Worm (Caenorhabditis elegans): ENCODE data around the gene fat-1.

Gene fat-1

DNA sequence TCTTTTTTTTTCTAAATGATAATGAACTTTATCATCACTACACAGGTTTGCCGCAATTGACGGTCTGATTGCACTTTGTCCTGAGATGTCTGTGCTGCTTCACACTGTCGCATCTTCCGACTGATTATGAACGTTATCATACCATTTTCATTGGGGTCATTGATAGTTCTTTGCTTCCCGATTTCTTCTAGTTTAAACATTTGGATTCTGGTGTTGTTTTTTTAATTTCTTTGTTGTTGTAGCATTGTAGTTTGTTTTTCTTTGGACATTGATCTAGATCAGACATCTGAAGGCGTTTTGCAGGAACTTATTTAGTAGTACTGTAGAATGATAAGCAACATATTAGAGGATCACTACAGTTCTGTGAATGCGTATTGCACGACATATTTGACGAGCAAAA, 3.3 kb downstream of the fat-1 start (continued):
- TF ChIP-seq ceh-32 (tag; optimal IDR thresholded peaks at IDR 0.05; ENCODE audit: poor library complexity): no peak
- TF ChIP-seq nhr-48 (tag; optimal IDR thresholded peaks at IDR 0.05): peak; percentile 92
- no peak for TF ChIP-seq dpl-1 (GFP tag; optimal IDR thresholded peaks at IDR 0.05)
- no peak for TF ChIP-seq nhr-237 (tag; optimal IDR thresholded peaks at IDR 0.05)
- TF ChIP-seq dmd-6 (GFP tag; IDR thresholded peaks at IDR 0.05): peak; percentile 87
- no peak for TF ChIP-seq zag-1 (tag; optimal IDR thresholded peaks at IDR 0.05)
- peak; percentile 1 for TF ChIP-seq spr-1 (tag; optimal IDR thresholded peaks at IDR 0.05)
- no peak for TF ChIP-seq dmd-8 (GFP tag; IDR thresholded peaks at IDR 0.05)
- peak; percentile 43; the same call in 1 of the 2 replicates for TF ChIP-seq ceh-20 (GFP tag; IDR thresholded peaks at IDR 0.05)
- TF ChIP-seq arid-1 (GFP tag; conservative IDR thresholded peaks at IDR 0.05): 0 out of 2 replicates have a peak, but pooled peaks have one; percentile 50
- TF ChIP-seq nhr-102 (tag; optimal IDR thresholded peaks at IDR 0.05): peak; percentile 67
- TF ChIP-seq mdl-1 (tag; optimal IDR thresholded peaks at IDR 0.05): peak in 1 of 2 experiments; percentile 61
- TF ChIP-seq php-3 (GFP tag; IDR thresholded peaks at IDR 0.05): peak; percentile 81; the same call in 1 of the 2 replicates
- no peak for TF ChIP-seq saeg-2 (GFP tag; IDR thresholded peaks at IDR 0.05)
- peak; percentile 98 for TF ChIP-seq dve-1 (tag; optimal IDR thresholded peaks at IDR 0.05; ENCODE audit: insufficient read depth)
- no peak for TF ChIP-seq F10B5.3 (tag; optimal IDR thresholded peaks at IDR 0.05)
- TF ChIP-seq lin-39 (tag; optimal IDR thresholded peaks at IDR 0.05): no peak
- no peak for TF ChIP-seq snpc-1.2 (GFP tag; IDR thresholded peaks at IDR 0.05)
- TF ChIP-seq vab-7 (GFP tag; IDR thresholded peaks at IDR 0.05): no peak
- TF ChIP-seq lim-7 (GFP tag; IDR thresholded peaks at IDR 0.05): no peak
- TF ChIP-seq dmd-9 (GFP tag; IDR thresholded peaks at IDR 0.05): no peak
- no peak for TF ChIP-seq fos-1 (tag; optimal IDR thresholded peaks at IDR 0.05)
- 0 out of 2 replicates have a peak, but pooled peaks have one; percentile 14 for TF ChIP-seq nhr-41 (GFP tag; IDR thresholded peaks at IDR 0.05)
- no peak for TF ChIP-seq spr-3 (GFP tag; optimal IDR thresholded peaks at IDR 0.05)
- TF ChIP-seq attf-4 (tag; optimal IDR thresholded peaks at IDR 0.05): no peak
- TF ChIP-seq T20F7.1 (GFP tag; optimal IDR thresholded peaks at IDR 0.05): peak; percentile 83
- TF ChIP-seq snpc-4 (tag; optimal IDR thresholded peaks at IDR 0.05): no peak
- no peak for TF ChIP-seq mxl-2 (GFP tag; conservative IDR thresholded peaks at IDR 0.05)
- peak; percentile 63; the same call in 1 of the 2 replicates for TF ChIP-seq T26A8.4 (GFP tag; IDR thresholded peaks at IDR 0.05)
- peak; percentile 87 for TF ChIP-seq mdt-29 (GFP tag; IDR thresholded peaks at IDR 0.05)
- no peak for TF ChIP-seq skn-1 (tag; optimal IDR thresholded peaks at IDR 0.05)
- TF ChIP-seq ceh-44 (GFP tag; IDR thresholded peaks at IDR 0.05): no peak
- TF ChIP-seq fkh-10 (GFP tag; optimal IDR thresholded peaks at IDR 0.05): no peak
- 0 out of 2 replicates have a peak, but pooled peaks have one; percentile 12 for TF ChIP-seq Y75B8A.6 (GFP tag; IDR thresholded peaks at IDR 0.05)
- peak; percentile 68 for TF ChIP-seq duxl-1 (tag; optimal IDR thresholded peaks at IDR 0.05; ENCODE audit: poor library complexity)
- peak; percentile 88 for TF ChIP-seq pqm-1 (tag; optimal IDR thresholded peaks at IDR 0.05)
- no peak for TF ChIP-seq nhr-25 (tag; optimal IDR thresholded peaks at IDR 0.05; ENCODE audit: borderline replicate concordance, insufficient read depth)
- TF ChIP-seq hlh-30 (tag; optimal IDR thresholded peaks at IDR 0.05; ENCODE audit: insufficient read depth): peak; percentile 61
- TF ChIP-seq egl-27 (tag; optimal IDR thresholded peaks at IDR 0.05): no peak
- TF ChIP-seq unc-62 (GFP tag; optimal IDR thresholded peaks at IDR 0.05 in 1 of 2): peak in 1 of 2 experiments; percentile 88
- no peak for TF ChIP-seq unc-62 (tag; optimal IDR thresholded peaks at IDR 0.05)
- TF ChIP-seq ZK337.2 (GFP tag; IDR thresholded peaks at IDR 0.05): no peak
- TF ChIP-seq aly-2 (tag; optimal IDR thresholded peaks at IDR 0.05): peak; percentile 6
- 0 out of 2 replicates have a peak, but pooled peaks have one; percentile 11 for TF ChIP-seq Y105C5A.15 (GFP tag; IDR thresholded peaks at IDR 0.05)
- no peak for TF ChIP-seq ceh-28 (tag; optimal IDR thresholded peaks at IDR 0.05)
- no peak for TF ChIP-seq daf-19 (GFP tag; conservative IDR thresholded peaks at IDR 0.05)
- no peak for TF ChIP-seq daf-12 (tag; optimal IDR thresholded peaks at IDR 0.05)
- TF ChIP-seq zfp-2 (tag; optimal IDR thresholded peaks at IDR 0.05): no peak
- no peak for TF ChIP-seq unc-130 (GFP tag; optimal IDR thresholded peaks at IDR 0.05)
- TF ChIP-seq lin-38 (GFP tag; IDR thresholded peaks at IDR 0.05): peak; percentile 43
- no peak for TF ChIP-seq lin-29 (GFP tag; IDR thresholded peaks at IDR 0.05)
